Fruit fly (Drosophila melanogaster): ENCODE results near the gene Or71a.

Or71a gene

DNA sequence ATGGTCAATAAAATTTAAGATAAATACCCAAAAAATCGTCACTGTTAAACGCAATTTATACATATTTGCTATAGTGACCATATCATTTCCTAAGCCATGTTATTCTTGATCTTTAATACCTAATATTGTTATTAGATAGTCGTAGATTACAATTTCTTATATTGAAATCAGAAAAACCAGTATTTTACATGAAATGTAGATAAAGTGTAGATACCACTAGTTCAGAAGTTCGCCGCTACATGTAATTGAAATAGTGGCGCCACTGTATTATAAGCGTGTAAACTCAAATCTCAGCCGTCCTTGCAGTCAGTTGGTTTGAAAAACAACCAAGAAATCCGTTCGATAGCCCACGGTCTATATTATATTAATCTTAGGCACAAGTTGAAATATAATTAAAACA lies 30.2 kb downstream of the Or71a start (continued):
- TF ChIP-seq Hr51 (GFP tag; optimal IDR thresholded peaks at IDR 0.05) (peak in 1 of 2 experiments; percentile 14), Gug (GFP tag; IDR thresholded peaks at IDR 0.05) (no peak), slbo (GFP tag; IDR thresholded peaks at IDR 0.05) (peak; percentile 23; the same call in 1 of the 2 replicates), amos (GFP tag; IDR thresholded peaks at IDR 0.05; ENCODE audit: partially characterized antibody) (peak; percentile 73), cato (GFP tag; optimal IDR thresholded peaks at IDR 0.05; ENCODE audit: borderline replicate concordance) (no peak), lola (GFP tag; optimal IDR thresholded peaks at IDR 0.05) (no peak), Atf6 (GFP tag; IDR thresholded peaks at IDR 0.05) (no peak), CG3065 (GFP tag; optimal IDR thresholded peaks at IDR 0.05) (no peak), h (optimal IDR thresholded peaks at IDR 0.05) (no peak), CG32767 (GFP tag; IDR thresholded peaks at IDR 0.05) (no peak), Fer2 (tag; optimal IDR thresholded peaks at IDR 0.05) (no peak), CG13287 (GFP tag; IDR thresholded peaks at IDR 0.05; ENCODE audit: partially characterized antibody) (no peak), trem (tag; optimal IDR thresholded peaks at IDR 0.05) (no peak), CG17568 (GFP tag; optimal IDR thresholded peaks at IDR 0.05) (no peak), lab (GFP tag; optimal IDR thresholded peaks at IDR 0.05) (no peak), klu (GFP tag; IDR thresholded peaks at IDR 0.05) (no peak), Bgb (GFP tag; IDR thresholded peaks at IDR 0.05; ENCODE audit: partially characterized antibody) (peak; percentile 76), Dad (GFP tag; optimal IDR thresholded peaks at IDR 0.05) (no peak), lilli (GFP tag; optimal IDR thresholded peaks at IDR 0.05) (no peak), Opbp (GFP tag; IDR thresholded peaks at IDR 0.05; ENCODE audit: partially characterized antibody) (0 out of 3 replicates have a peak, but pooled peaks have one; percentile 39), CG7987 (GFP tag; optimal IDR thresholded peaks at IDR 0.05) (no peak), CG17361 (GFP tag; IDR thresholded peaks at IDR 0.05) (0 out of 3 replicates have a peak, but pooled peaks have one; percentile 10), CG16813 (GFP tag; IDR thresholded peaks at IDR 0.05; ENCODE audit: partially characterized antibody) (peak; percentile 66), CG8359 (GFP tag; optimal IDR thresholded peaks at IDR 0.05; ENCODE audit: borderline replicate concordance) (no peak), HmgD (GFP tag; optimal IDR thresholded peaks at IDR 0.05) (no peak), ab (GFP tag; optimal IDR thresholded peaks at IDR 0.05) (no peak), D19A (tag; optimal IDR thresholded peaks at IDR 0.05) (no peak), sens (GFP tag) (peak; percentile 84), az2 (GFP tag; optimal IDR thresholded peaks at IDR 0.05) (peak; percentile 7), CG7357 (GFP tag; IDR thresholded peaks at IDR 0.05) (no peak), CG9727 (GFP tag; optimal IDR thresholded peaks at IDR 0.05) (no peak), luna (GFP tag; optimal IDR thresholded peaks at IDR 0.05) (no peak), sob (GFP tag; IDR thresholded peaks at IDR 0.05) (no peak), zfh2 (GFP tag; optimal IDR thresholded peaks at IDR 0.05) (no peak), lbe (GFP tag; optimal IDR thresholded peaks at IDR 0.05) (no peak), fd3F (GFP tag; optimal IDR thresholded peaks at IDR 0.05) (no peak), CG3838 (GFP tag; optimal IDR thresholded peaks at IDR 0.05) (no peak), Tbp (GFP tag; optimal IDR thresholded peaks at IDR 0.05) (no peak), nmo (GFP tag; optimal IDR thresholded peaks at IDR 0.05) (no peak), CG18619 (GFP tag; optimal IDR thresholded peaks at IDR 0.05) (no peak), knrl (GFP tag; IDR thresholded peaks at IDR 0.05; ENCODE audit: partially characterized antibody) (peak; percentile 50; the same call in 2 of the 3 replicates), org-1 (GFP tag; optimal IDR thresholded peaks at IDR 0.05) (no peak), CG5953 (GFP tag; IDR thresholded peaks at IDR 0.05) (no peak), hth (optimal IDR thresholded peaks at IDR 0.05) (no peak), Xrp1 (GFP tag; IDR thresholded peaks at IDR 0.05) (no peak), crol (GFP tag; IDR thresholded peaks at IDR 0.05) (no peak), CG15514 (GFP tag; optimal IDR thresholded peaks at IDR 0.05) (no peak), CG3847 (GFP tag; IDR thresholded peaks at IDR 0.05) (no peak), vfl (GFP tag; optimal IDR thresholded peaks at IDR 0.05) (no peak), wor (GFP tag; IDR thresholded peaks at IDR 0.05) (no peak), CG9817 (tag; optimal IDR thresholded peaks at IDR 0.05) (no peak)
